Fruit fly (Drosophila melanogaster) S2 (cell line): Measurements from ENCODE around the gene arg.

Experiments used
- CG8478 ChIP-seq: fragments of >200 bp; optimal IDR thresholded peaks from 2 replicates; lab custom pipeline; 2018
- CTCF ChIP-seq, 2 experiments: fragments of >200 bp; optimal IDR thresholded peaks; 2 replicates each; lab custom pipeline; 2018

- TF ChIP-seq CG8478 (lab: Kevin White, UChicago) (no peak), CTCF (optimal IDR thresholded peaks at IDR 0.05; lab: Kevin White, UChicago) (no peak)
Measured at dm6 chrX:525610-526009, 16.4 kb downstream of the arg start.
